Worm (Caenorhabditis elegans) whole organism, mixed stage, embryonic: ENCODE data around the gene F13E9.12.
A peak's percentile ranks its signal among the peaks of the same experiment; 100 is the strongest.

Experiments used
- bed-3 ChIP-seq: fragments of 200-800 bp; sonication (Bioruptor generic); optimal IDR thresholded peaks from 3 replicates; lab custom pipeline; 2018; ENCODE audit warnings: mild to moderate bottlenecking, missing genetic modification characterization, moderate library complexity, missing compliant biosample characterization
- blmp-1 ChIP-seq: fragments of 150-350 bp; optimal IDR thresholded peaks from 2 replicates; lab custom pipeline; 2014; ENCODE audit warnings: missing biosample characterization, missing genetic modification characterization
- ceh-39 ChIP-seq: fragments of 150-350 bp; optimal IDR thresholded peaks from 2 replicates; lab custom pipeline; 2014; ENCODE audit warnings: missing biosample characterization, missing genetic modification characterization
- ceh-83 ChIP-seq: fragments of 200-800 bp; sonication (Bioruptor generic); optimal IDR thresholded peaks from 2 replicates; lab custom pipeline; 2018; ENCODE audit warnings: mild to moderate bottlenecking, missing genetic modification characterization, missing compliant biosample characterization
- ces-1 ChIP-seq: fragments of 150-350 bp; optimal IDR thresholded peaks from 2 replicates; lab custom pipeline; 2014; ENCODE audit warnings: missing biosample characterization, missing genetic modification reagents, missing genetic modification characterization
- cnd-1 ChIP-seq: fragments of 200-800 bp; sonication (Bioruptor generic); optimal IDR thresholded peaks from 2 replicates; lab custom pipeline; 2018; ENCODE audit warnings: mild to moderate bottlenecking, missing genetic modification characterization, missing compliant biosample characterization
- drap-1 ChIP-seq: fragments of 200-800 bp; sonication (Bioruptor generic); optimal IDR thresholded peaks from 3 replicates; lab custom pipeline; 2018; ENCODE audit warnings: mild to moderate bottlenecking, missing genetic modification characterization, missing compliant biosample characterization
- elt-1 ChIP-seq: sonication (generic microtip); optimal IDR thresholded peaks from 2 replicates; lab custom pipeline; 2017; ENCODE audit warnings: missing genetic modification characterization, mild to moderate bottlenecking, missing compliant biosample characterization, antibody characterized with exemption, moderate library complexity, borderline replicate concordance; ENCODE audit not compliant: insufficient read depth
- elt-3 ChIP-seq: fragments of 150-350 bp; optimal IDR thresholded peaks from 2 replicates; lab custom pipeline; 2014; ENCODE audit warnings: missing biosample characterization, missing genetic modification characterization
- hlh-1 ChIP-seq: fragments of 150-350 bp; optimal IDR thresholded peaks from 2 replicates; lab custom pipeline; 2014; ENCODE audit warnings: missing biosample characterization, missing genetic modification reagents, missing genetic modification characterization
- lsy-2 ChIP-seq: fragments of 150-350 bp; optimal IDR thresholded peaks from 2 replicates; lab custom pipeline; 2014; ENCODE audit warnings: missing biosample characterization, missing genetic modification characterization
- mab-5 ChIP-seq: fragments of 150-350 bp; optimal IDR thresholded peaks from 2 replicates; lab custom pipeline; 2014; ENCODE audit warnings: missing biosample characterization, missing genetic modification characterization
- mep-1 ChIP-seq: fragments of 150-350 bp; optimal IDR thresholded peaks from 2 replicates; lab custom pipeline; 2017; ENCODE audit warnings: missing biosample characterization, missing genetic modification reagents, missing genetic modification characterization, inconsistent platforms
- mls-2 ChIP-seq: sonication (generic microtip); optimal IDR thresholded peaks from 2 replicates; lab custom pipeline; 2016; ENCODE audit warnings: mild to moderate bottlenecking, missing genetic modification characterization, moderate library complexity, missing compliant biosample characterization
- nhr-12 ChIP-seq: fragments of 150-350 bp; optimal IDR thresholded peaks from 2 replicates; lab custom pipeline; 2014; ENCODE audit warnings: missing biosample characterization, missing genetic modification characterization
- nhr-2 ChIP-seq: fragments of 150-350 bp; optimal IDR thresholded peaks from 2 replicates; lab custom pipeline; 2014; ENCODE audit warnings: missing biosample characterization, missing genetic modification characterization
- nhr-237 ChIP-seq: fragments of 150-350 bp; optimal IDR thresholded peaks from 2 replicates; lab custom pipeline; 2014; ENCODE audit warnings: missing biosample characterization, missing genetic modification characterization
- nhr-28 ChIP-seq: fragments of 150-350 bp; optimal IDR thresholded peaks from 2 replicates; lab custom pipeline; 2014; ENCODE audit warnings: missing biosample characterization, missing genetic modification characterization
- nhr-76 ChIP-seq: sonication (generic microtip); optimal IDR thresholded peaks from 2 replicates; lab custom pipeline; 2017; ENCODE audit warnings: missing biosample characterization, missing genetic modification characterization
- pha-4 ChIP-seq: fragments of 150-350 bp; optimal IDR thresholded peaks from 2 replicates; lab custom pipeline; 2018; ENCODE audit warnings: missing biosample characterization, missing genetic modification reagents, missing genetic modification characterization
- sem-2 ChIP-seq: fragments of 200-800 bp; sonication (Bioruptor generic); optimal IDR thresholded peaks from 2 replicates; lab custom pipeline; 2018; ENCODE audit warnings: mild to moderate bottlenecking, missing genetic modification characterization, missing compliant biosample characterization
- snpc-4 ChIP-seq: fragments of 150-350 bp; optimal IDR thresholded peaks from 2 replicates; lab custom pipeline; 2014; ENCODE audit warnings: missing biosample characterization, missing genetic modification characterization
- sptf-1 ChIP-seq: sonication (generic microtip); optimal IDR thresholded peaks from 2 replicates; lab custom pipeline; 2017; ENCODE audit warnings: mild to moderate bottlenecking, missing genetic modification characterization, moderate library complexity, missing compliant biosample characterization
- tbx-8 ChIP-seq: fragments of 200-800 bp; sonication (Bioruptor generic); optimal IDR thresholded peaks from 2 replicates; lab custom pipeline; 2018; ENCODE audit warnings: mild to moderate bottlenecking, missing genetic modification characterization, moderate library complexity, missing compliant biosample characterization
- unc-120 ChIP-seq: sonication (generic microtip); optimal IDR thresholded peaks from 2 replicates; lab custom pipeline; 2017; ENCODE audit warnings: missing genetic modification characterization, missing compliant biosample characterization; ENCODE audit not compliant: poor library complexity, severe bottlenecking
- unc-39 ChIP-seq: fragments of 150-350 bp; optimal IDR thresholded peaks from 2 replicates; lab custom pipeline; 2014; ENCODE audit warnings: missing biosample characterization, missing genetic modification characterization
- unc-62 ChIP-seq: fragments of 150-350 bp; optimal IDR thresholded peaks from 2 replicates; lab custom pipeline; 2014; ENCODE audit warnings: missing biosample characterization, missing genetic modification reagents, missing genetic modification characterization
- zip-8 ChIP-seq: fragments of 150-350 bp; optimal IDR thresholded peaks from 2 replicates; lab custom pipeline; 2014; ENCODE audit warnings: missing biosample characterization, missing genetic modification characterization
- ztf-11 ChIP-seq: fragments of 150-350 bp; optimal IDR thresholded peaks from 2 replicates; lab custom pipeline; 2014; ENCODE audit warnings: missing biosample characterization, missing genetic modification characterization

F13E9.12 gene

ce11 chrIV:10891993-10892392 is 17.6 kb upstream of the F13E9.12 start, which contains the start of gene srlf-12:
TSS of gene srlf-12 (minus strand) at chrIV:10892093.
- no peak for TF ChIP-seq ceh-83 (GFP tag; lab: Kevin White, UChicago)
- no peak for TF ChIP-seq unc-120 (tag; lab: Kevin White, UChicago)
- no peak for TF ChIP-seq unc-39
- no peak for TF ChIP-seq ces-1 (GFP tag; lab: Kevin White, UChicago)
- TF ChIP-seq nhr-12 (tag; lab: Kevin White, UChicago): no peak
- TF ChIP-seq unc-62 (GFP tag; lab: Kevin White, UChicago): no peak
- TF ChIP-seq tbx-8 (GFP tag; lab: Kevin White, UChicago): no peak

- no peak for TF ChIP-seq nhr-2
- TF ChIP-seq, all 35 proteins: peak for 0
These were observed 15.5 kb upstream of the F13E9.12 start, which contains the start of gene F13E9.15 for ce11 chrIV:10889820-10890462. TSS of gene F13E9.15 (minus strand) at chrIV:10889870.

- no peak for TF ChIP-seq elt-3 (tag; lab: Kevin White, UChicago)
- no peak for TF ChIP-seq blmp-1 (tag; lab: Kevin White, UChicago)
These were observed 12.9 kb upstream of the F13E9.12 start, which contains the start of gene F13E9.16 for ce11 chrIV:10887285-10887684. TSS of gene F13E9.16 (minus strand) at chrIV:10887385.

- TF ChIP-seq mls-2 (tag; lab: Kevin White, UChicago) (no peak), nhr-237 (tag; lab: Kevin White, UChicago) (no peak), bed-3 (no peak), ces-1 (GFP tag; lab: Kevin White, UChicago) (no peak), nhr-12 (tag; lab: Kevin White, UChicago) (no peak), lsy-2 (tag; lab: Kevin White, UChicago) (no peak), mab-5 (tag; lab: Kevin White, UChicago) (no peak), elt-3 (tag; lab: Kevin White, UChicago) (no peak), sptf-1 (tag; lab: Kevin White, UChicago) (no peak), pha-4 (no peak), nhr-28 (tag; lab: Kevin White, UChicago) (no peak), unc-62 (GFP tag; lab: Kevin White, UChicago) (no peak)
These were observed 11.5 kb upstream of the F13E9.12 start, which contains the start of gene srlf-11 for ce11 chrIV:10885915-10886314. TSS of gene srlf-11 (minus strand) at chrIV:10886015.

ce11 chrIV:10884263-10884662 is 9.8 kb upstream of the F13E9.12 start, which contains the start of gene F13E9.5:
TSS of gene F13E9.5 (minus strand) at chrIV:10884363.
- TF ChIP-seq nhr-237 (tag; lab: Kevin White, UChicago) (no peak), hlh-1 (tag; lab: Kevin White, UChicago) (no peak), drap-1 (GFP tag; lab: Kevin White, UChicago) (no peak), ces-1 (GFP tag; lab: Kevin White, UChicago) (no peak), snpc-4 (tag; lab: Kevin White, UChicago) (no peak), cnd-1 (no peak), ceh-39 (tag; lab: Kevin White, UChicago) (no peak), zip-8 (tag; lab: Kevin White, UChicago) (no peak), ceh-83 (GFP tag; lab: Kevin White, UChicago) (no peak), unc-39 (no peak), pha-4 (no peak), tbx-8 (GFP tag; lab: Kevin White, UChicago) (no peak), sem-2 (GFP tag; lab: Kevin White, UChicago) (no peak), ztf-11 (tag; lab: Kevin White, UChicago) (no peak), nhr-28 (tag; lab: Kevin White, UChicago) (no peak), elt-1 (tag; lab: Kevin White, UChicago) (no peak), nhr-76 (no peak)

ce11 chrIV:10881230-10881629 is 6.8 kb upstream of the F13E9.12 start, which contains the start of gene F13E9.13:
TSS of gene F13E9.13 (plus strand) at chrIV:10881546.
- TF ChIP-seq elt-3 (tag; lab: Kevin White, UChicago): no peak
- no peak for TF ChIP-seq nhr-237 (tag; lab: Kevin White, UChicago)
- TF ChIP-seq mep-1 (tag; lab: Kevin White, UChicago): no peak
- TF ChIP-seq ceh-39 (tag; lab: Kevin White, UChicago): no peak
- TF ChIP-seq ces-1 (GFP tag; lab: Kevin White, UChicago): no peak
- peak; percentile 88 for TF ChIP-seq elt-1 (tag; lab: Kevin White, UChicago)
- no peak for TF ChIP-seq cnd-1
